Worm (Caenorhabditis elegans) whole organism, L4 larva: Measurements from ENCODE around the gene F58H1.5.

Experiments used
- D1046.2 ChIP-seq: fragments of 200-800 bp; sonication (Bioruptor generic); IDR thresholded peaks from 2 replicates; pipeline ENCODE4 v1.3.6; 2022; ENCODE audit warnings: missing genetic modification characterization, missing compliant biosample characterization
- F10B5.3 ChIP-seq: sonication (generic microtip); optimal IDR thresholded peaks from 2 replicates; lab custom pipeline; 2016; ENCODE audit warnings: mild to moderate bottlenecking, missing genetic modification characterization, missing compliant biosample characterization
- T20F7.1 ChIP-seq: fragments of 200-800 bp; sonication (Bioruptor generic); optimal IDR thresholded peaks from 2 replicates; lab custom pipeline; 2018; ENCODE audit warnings: mild to moderate bottlenecking, missing genetic modification characterization, missing compliant biosample characterization
- T26A8.4 ChIP-seq: fragments of 200-800 bp; sonication (Bioruptor generic); IDR thresholded peaks from 2 replicates; pipeline ENCODE4 v1.3.6; 2022; ENCODE audit warnings: missing genetic modification characterization, missing compliant biosample characterization
- Y75B8A.6 ChIP-seq: fragments of 200-800 bp; sonication (Bioruptor generic); IDR thresholded peaks from 2 replicates; pipeline ENCODE4 v1.3.6; 2022; ENCODE audit warnings: missing genetic modification reagents, missing genetic modification characterization, missing compliant biosample characterization
- ZK337.2 ChIP-seq: fragments of 200-800 bp; sonication (Bioruptor generic); IDR thresholded peaks from 2 replicates; pipeline ENCODE4 v1.3.6; 2022; ENCODE audit warnings: missing genetic modification reagents, missing genetic modification characterization, missing compliant biosample characterization
- ama-1 ChIP-seq: fragments of 150-350 bp; optimal IDR thresholded peaks from 2 replicates; lab custom pipeline; 2014; ENCODE audit warnings: inconsistent platforms, mixed read lengths
- attf-4 ChIP-seq: sonication (generic microtip); optimal IDR thresholded peaks from 3 replicates; lab custom pipeline; 2017; ENCODE audit warnings: missing biosample characterization, missing genetic modification characterization
- ceh-32 ChIP-seq: sonication (generic microtip); optimal IDR thresholded peaks from 2 replicates; lab custom pipeline; 2016; ENCODE audit warnings: mild to moderate bottlenecking, missing genetic modification characterization, missing compliant biosample characterization; ENCODE audit not compliant: poor library complexity
- cey-2 ChIP-seq: sonication (generic microtip); optimal IDR thresholded peaks from 3 replicates; lab custom pipeline; 2017; ENCODE audit warnings: missing genetic modification characterization, mild to moderate bottlenecking, missing compliant biosample characterization, antibody characterized with exemption, borderline replicate concordance; ENCODE audit not compliant: insufficient read depth
- daf-16 ChIP-seq, 3 experiments: sonication (generic microtip); optimal IDR thresholded peaks; 2 replicates each; lab custom pipeline; 2016 to 2017; ENCODE audit warnings: missing genetic modification characterization in 3 of 3, missing genetic modification reagents in 3 of 3, mild to moderate bottlenecking in 2 of 3, missing compliant biosample characterization in 2 of 3, missing biosample characterization in 1 of 3, moderate library complexity in 1 of 3
- daf-19 ChIP-seq: fragments of 200-800 bp; sonication (Bioruptor generic); conservative IDR thresholded peaks from 2 replicates; pipeline ENCODE4 v1.3.6; 2022; ENCODE audit warnings: missing genetic modification characterization, missing compliant biosample characterization
- dmd-6 ChIP-seq: fragments of 200-800 bp; sonication (Bioruptor generic); IDR thresholded peaks from 2 replicates; pipeline ENCODE4 v1.3.6; 2022; ENCODE audit warnings: missing genetic modification reagents, missing genetic modification characterization, missing compliant biosample characterization
- dmd-9 ChIP-seq: fragments of 200-800 bp; sonication (Bioruptor generic); IDR thresholded peaks from 2 replicates; pipeline ENCODE4 v1.3.6; 2022; ENCODE audit warnings: missing genetic modification reagents, missing genetic modification characterization, missing compliant biosample characterization
- dve-1 ChIP-seq: sonication (generic microtip); optimal IDR thresholded peaks from 2 replicates; lab custom pipeline; 2017; ENCODE audit warnings: antibody characterized with exemption, mild to moderate bottlenecking, missing genetic modification characterization, missing compliant biosample characterization; ENCODE audit not compliant: insufficient read depth
- fos-1 ChIP-seq: fragments of 150-350 bp; optimal IDR thresholded peaks from 2 replicates; lab custom pipeline; 2014; ENCODE audit warnings: missing biosample characterization, missing genetic modification characterization
- hif-1 ChIP-seq, 2 experiments: sonication (generic microtip); optimal IDR thresholded peaks; 2 replicates each; lab custom pipeline; 2016 to 2017; ENCODE audit warnings: missing compliant biosample characterization in 2 of 2, missing genetic modification characterization in 2 of 2, missing genetic modification reagents in 2 of 2, missing genotype in 2 of 2, mild to moderate bottlenecking in 1 of 2
- hlh-11 ChIP-seq: fragments of 200-800 bp; sonication (Bioruptor generic); optimal IDR thresholded peaks from 2 replicates; lab custom pipeline; 2018; ENCODE audit warnings: mild to moderate bottlenecking, missing genetic modification characterization, missing compliant biosample characterization
- hlh-30 ChIP-seq: sonication (generic microtip); optimal IDR thresholded peaks from 2 replicates; lab custom pipeline; 2017; ENCODE audit warnings: antibody characterized with exemption, mild to moderate bottlenecking, missing genetic modification characterization, missing compliant biosample characterization; ENCODE audit not compliant: insufficient read depth
- lin-1 ChIP-seq: fragments of 200-800 bp; sonication (Bioruptor generic); IDR thresholded peaks from 2 replicates; pipeline ENCODE4 v1.3.6; 2022; ENCODE audit warnings: missing genetic modification reagents, missing genetic modification characterization, missing compliant biosample characterization
- lin-38 ChIP-seq: fragments of 200-800 bp; sonication (Bioruptor generic); IDR thresholded peaks from 2 replicates; pipeline ENCODE4 v1.3.6; 2022; ENCODE audit warnings: missing genetic modification reagents, missing genetic modification characterization, missing compliant biosample characterization
- lir-3 ChIP-seq: sonication (generic microtip); optimal IDR thresholded peaks from 2 replicates; lab custom pipeline; 2016; ENCODE audit warnings: mild to moderate bottlenecking, missing genetic modification characterization, missing compliant biosample characterization
- lsy-2 ChIP-seq, 2 experiments: fragments of 150-350 bp in 1 of 2; sonication (generic microtip) in 1 of 2; optimal IDR thresholded peaks; 2 replicates each; lab custom pipeline; 2014 to 2017; ENCODE audit warnings: missing biosample characterization in 2 of 2, missing genetic modification characterization in 2 of 2
- madf-5 ChIP-seq, 2 experiments: fragments of 200-800 bp; sonication (Bioruptor generic); IDR thresholded peaks; 2 replicates each; pipeline ENCODE4 v1.3.6; 2022; ENCODE audit warnings: missing compliant biosample characterization in 2 of 2, missing genetic modification characterization in 2 of 2
- mdl-1 ChIP-seq, 2 experiments: fragments of 150-350 bp in 1 of 2; sonication (generic microtip) in 1 of 2; optimal IDR thresholded peaks; 2 replicates each; lab custom pipeline; 2014 to 2017; ENCODE audit warnings: missing biosample characterization in 2 of 2, missing genetic modification characterization in 2 of 2
- mep-1 ChIP-seq: fragments of 150-350 bp; sonication (generic microtip); optimal IDR thresholded peaks from 3 replicates; lab custom pipeline; 2014; ENCODE audit warnings: missing biosample characterization, missing genetic modification characterization
- nhr-10 ChIP-seq: fragments of 150-350 bp; optimal IDR thresholded peaks from 2 replicates; lab custom pipeline; 2014; ENCODE audit warnings: missing biosample characterization, missing genetic modification characterization
- nhr-111 ChIP-seq: fragments of 200-800 bp; sonication (Bioruptor generic); optimal IDR thresholded peaks from 2 replicates; lab custom pipeline; 2018; ENCODE audit warnings: mild to moderate bottlenecking, missing genetic modification characterization, missing compliant biosample characterization
- nhr-28 ChIP-seq: fragments of 150-350 bp; optimal IDR thresholded peaks from 2 replicates; lab custom pipeline; 2014; ENCODE audit warnings: missing biosample characterization, missing genetic modification characterization
- nhr-77 ChIP-seq: fragments of 150-350 bp; optimal IDR thresholded peaks from 2 replicates; lab custom pipeline; 2014; ENCODE audit warnings: missing biosample characterization, missing genetic modification characterization
- pha-4 ChIP-seq, 2 experiments: fragments of 150-350 bp in 1 of 2; fragments of 200-800 bp in 1 of 2; sonication (Bioruptor generic) in 1 of 2; IDR thresholded peaks in 1 of 2; optimal IDR thresholded peaks in 1 of 2; 2 replicates each; pipeline versions ENCODE4 v1.3.6 to Lab custom; 2014 to 2022; ENCODE audit warnings: missing genetic modification characterization in 2 of 2, missing genetic modification reagents in 2 of 2, missing biosample characterization in 1 of 2, missing compliant biosample characterization in 1 of 2
- php-3 ChIP-seq: fragments of 200-800 bp; sonication (Bioruptor generic); IDR thresholded peaks from 2 replicates; pipeline ENCODE4 v1.3.6; 2022; ENCODE audit warnings: missing genetic modification reagents, missing genetic modification characterization, missing compliant biosample characterization
- pqm-1 ChIP-seq: sonication (generic microtip); optimal IDR thresholded peaks from 2 replicates; lab custom pipeline; 2017; ENCODE audit warnings: missing biosample characterization, missing genetic modification characterization
- sdz-12 ChIP-seq: fragments of 200-800 bp; sonication (Bioruptor generic); optimal IDR thresholded peaks from 2 replicates; lab custom pipeline; 2018; ENCODE audit warnings: mild to moderate bottlenecking, missing genetic modification characterization, missing compliant biosample characterization
- tra-1 ChIP-seq: fragments of 200-800 bp; sonication (Bioruptor generic); IDR thresholded peaks from 2 replicates; pipeline ENCODE4 v1.3.6; 2022; ENCODE audit warnings: missing genetic modification reagents, missing genetic modification characterization, missing compliant biosample characterization
- unc-62 ChIP-seq, 3 experiments: fragments of 150-350 bp in 1 of 3; sonication (generic microtip); optimal IDR thresholded peaks in 2 of 3; peaks in 1 of 3; 1 replicate in 1 of 3; 2 replicates in 2 of 3; lab custom pipeline; 2014 to 2017; ENCODE audit warnings: missing biosample characterization in 3 of 3, missing genetic modification characterization in 3 of 3, missing genetic modification reagents in 3 of 3, missing genotype in 1 of 3
- zfp-3 ChIP-seq: fragments of 200-800 bp; sonication (Bioruptor generic); conservative IDR thresholded peaks from 2 replicates; pipeline ENCODE4 v1.3.6; 2022; ENCODE audit warnings: missing genetic modification reagents, missing genetic modification characterization, missing compliant biosample characterization
- ztf-7 ChIP-seq: fragments of 150-350 bp; optimal IDR thresholded peaks from 2 replicates; lab custom pipeline; 2014; ENCODE audit warnings: missing biosample characterization, missing genetic modification characterization

Gene F58H1.5

DNA sequence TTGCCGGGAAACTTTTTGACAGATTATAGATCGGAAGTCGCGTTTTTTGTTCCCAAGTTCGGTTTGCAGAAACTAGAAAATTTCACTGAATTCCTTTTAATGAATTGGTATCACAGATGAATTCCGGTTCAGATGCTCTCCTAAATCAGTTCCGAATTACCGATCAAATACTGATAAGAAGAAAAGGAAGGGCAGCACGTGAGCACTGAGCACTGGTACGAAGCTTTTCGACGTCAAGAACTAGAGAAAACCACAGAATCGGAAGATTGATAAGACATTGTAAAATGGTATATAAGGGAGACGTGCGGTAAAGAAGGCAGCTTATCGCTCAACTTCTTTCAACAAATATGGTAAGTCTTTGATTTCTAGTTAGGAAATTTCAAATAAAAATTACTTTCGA, 17.0 kb downstream of the F58H1.5 start, which contains the start of gene cpr-1 (continued):
- TF ChIP-seq sdz-12 (GFP tag; lab: Kevin White, UChicago): no peak

DNA sequence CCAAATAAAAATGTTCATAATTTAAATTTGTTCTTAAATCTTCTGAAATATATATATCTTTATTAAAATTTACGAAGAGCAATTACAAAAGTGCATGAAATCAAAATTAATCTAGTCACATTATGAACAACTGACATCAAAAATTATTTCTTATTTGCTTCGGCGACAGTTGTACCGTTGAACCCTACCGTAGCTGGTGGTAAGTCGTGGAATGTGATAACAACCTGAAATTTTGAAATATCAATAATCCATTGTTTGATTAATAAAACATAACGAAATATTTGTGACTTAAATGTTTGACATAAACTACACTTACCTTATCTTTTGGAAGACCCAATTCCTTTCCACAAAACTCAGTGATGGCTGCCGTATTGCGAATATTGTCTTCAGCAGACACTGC, 18.5 kb downstream of the F58H1.5 start:
- TF ChIP-seq hlh-11 (peak; percentile 49), hif-1 (tag; optimal IDR thresholded peaks at IDR 0.05; lab: Kevin White, UChicago) (no peak), lsy-2 (tag; optimal IDR thresholded peaks at IDR 0.05; lab: Kevin White, UChicago) (peak in 1 of 2 experiments; percentile 21), T20F7.1 (GFP tag; lab: Kevin White, UChicago) (peak; percentile 56), nhr-28 (tag; lab: Kevin White, UChicago) (peak; percentile 77), dve-1 (tag; lab: Kevin White, UChicago) (peak; percentile 68), mep-1 (no peak), ztf-7 (no peak), dmd-6 (peak; percentile 80), nhr-111 (GFP tag; lab: Kevin White, UChicago) (no peak), Y75B8A.6 (GFP tag; lab: Robert Waterston, UW) (no peak), nhr-10 (peak; percentile 27), T26A8.4 (GFP tag; lab: Robert Waterston, UW) (no peak), nhr-77 (tag; lab: Kevin White, UChicago) (peak; percentile 86), pqm-1 (tag; lab: Kevin White, UChicago) (peak; percentile 34), zfp-3 (GFP tag; lab: Robert Waterston, UW) (0 out of 2 replicates have a peak, but pooled peaks have one; percentile 9), tra-1 (GFP tag; lab: Robert Waterston, UW) (0 out of 2 replicates have a peak, but pooled peaks have one; percentile 46), lin-1 (GFP tag; lab: Robert Waterston, UW) (0 out of 2 replicates have a peak, but pooled peaks have one; percentile 13), ZK337.2 (GFP tag; lab: Robert Waterston, UW) (no peak), daf-16 (GFP tag; optimal IDR thresholded peaks at IDR 0.05; lab: Kevin White, UChicago) (no peak), daf-16 (tag; optimal IDR thresholded peaks at IDR 0.05; lab: Kevin White, UChicago) (peak; percentile 39)

DNA sequence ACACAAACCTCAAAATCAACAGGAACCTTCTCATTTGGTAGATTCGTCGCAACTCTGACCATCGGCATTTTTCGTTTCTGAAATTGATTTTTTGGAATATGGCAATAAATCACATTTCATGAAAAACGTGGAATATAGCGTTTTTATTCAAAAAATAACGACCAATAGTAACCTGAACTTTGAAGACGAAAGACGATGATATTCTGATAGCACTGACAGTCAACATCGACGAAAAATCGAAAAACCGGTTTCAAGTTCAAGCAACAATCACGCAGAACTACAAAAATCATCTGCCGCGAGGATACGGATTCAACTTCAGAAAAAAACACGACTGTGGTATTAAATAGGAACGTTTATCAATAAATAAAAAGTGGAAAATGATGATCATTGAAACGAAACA, 20.0 kb downstream of the F58H1.5 start, which contains the start of gene mif-2:
Gene mif-2 (minus strand): TSS at position 281 of the 400 bp plus-strand sequence.
- no peak for TF ChIP-seq dmd-9 (GFP tag; lab: Robert Waterston, UW)
- no peak for TF ChIP-seq attf-4
- no peak for TF ChIP-seq F10B5.3 (tag; lab: Kevin White, UChicago)
- peak; percentile 4 for TF ChIP-seq hlh-30 (tag; lab: Kevin White, UChicago)
- TF ChIP-seq madf-5 (GFP tag; IDR thresholded peaks at IDR 0.05; lab: Robert Waterston, UW): 0 out of 4 replicates have a peak, but pooled peaks of 1 of the 2 experiments have one; percentile 18
- no peak for TF ChIP-seq php-3 (GFP tag; lab: Robert Waterston, UW)
- no peak for TF ChIP-seq daf-19 (GFP tag; lab: Robert Waterston, UW)
- no peak for TF ChIP-seq unc-62 (GFP tag; optimal IDR thresholded peaks at IDR 0.05 in 1 of 2; lab: Kevin White, UChicago)
- no peak for TF ChIP-seq unc-62 (tag; optimal IDR thresholded peaks at IDR 0.05; lab: Kevin White, UChicago)
- no peak for TF ChIP-seq lir-3 (tag; lab: Kevin White, UChicago)
- TF ChIP-seq fos-1 (tag; lab: Kevin White, UChicago): no peak
- peak; percentile 71 for TF ChIP-seq nhr-28 (tag; lab: Kevin White, UChicago)
- peak; percentile 39 for TF ChIP-seq hlh-11
- no peak for TF ChIP-seq ceh-32 (tag; lab: Kevin White, UChicago)
- TF ChIP-seq Y75B8A.6 (GFP tag; lab: Robert Waterston, UW): no peak
- peak in 1 of 2 experiments; percentile 33 for TF ChIP-seq mdl-1 (tag; optimal IDR thresholded peaks at IDR 0.05; lab: Kevin White, UChicago)
- no peak for TF ChIP-seq dmd-6
- TF ChIP-seq pha-4 (GFP tag; IDR thresholded peaks at IDR 0.05; lab: Robert Waterston, UW): no peak; the same call in 1 of the 2 replicates
- TF ChIP-seq pha-4 (tag; optimal IDR thresholded peaks at IDR 0.05; lab: Kevin White, UChicago): no peak
- 0 out of 2 replicates have a peak, but pooled peaks have one; percentile 24 for TF ChIP-seq lin-38 (GFP tag; lab: Robert Waterston, UW)
- TF ChIP-seq cey-2 (tag; lab: Kevin White, UChicago): no peak
- TF ChIP-seq ama-1 (lab: Kevin White, UChicago): peak; percentile 15
- no peak for TF ChIP-seq D1046.2
- TF ChIP-seq, all 104 proteins: peak for 7
